Worm (Caenorhabditis elegans) whole organism, L4 larva: ENCODE data around the gene C46F9.6.

ENCODE experiments used
- F26F4.8 ChIP-seq: fragments of 200-800 bp; sonication (Bioruptor generic); conservative IDR thresholded peaks from 2 replicates; pipeline ENCODE4 v1.3.6; 2022; ENCODE audit warnings: missing genetic modification characterization, missing compliant biosample characterization
- F49E8.2 ChIP-seq: sonication (generic microtip); optimal IDR thresholded peaks from 2 replicates; lab custom pipeline; 2016; ENCODE audit warnings: missing compliant biosample characterization, mild to moderate bottlenecking, missing genetic modification characterization, borderline replicate concordance
- Y105C5A.15 ChIP-seq: fragments of 200-800 bp; sonication (Bioruptor generic); IDR thresholded peaks from 2 replicates; pipeline ENCODE4 v1.3.6; 2022; ENCODE audit warnings: missing genetic modification characterization, missing compliant biosample characterization
- Y75B8A.6 ChIP-seq: fragments of 200-800 bp; sonication (Bioruptor generic); IDR thresholded peaks from 2 replicates; pipeline ENCODE4 v1.3.6; 2022; ENCODE audit warnings: missing genetic modification reagents, missing genetic modification characterization, missing compliant biosample characterization
- ZK337.2 ChIP-seq: fragments of 200-800 bp; sonication (Bioruptor generic); IDR thresholded peaks from 2 replicates; pipeline ENCODE4 v1.3.6; 2022; ENCODE audit warnings: missing genetic modification reagents, missing genetic modification characterization, missing compliant biosample characterization
- aly-2 ChIP-seq: sonication (generic microtip); optimal IDR thresholded peaks from 2 replicates; lab custom pipeline; 2018; ENCODE audit warnings: missing biosample characterization, missing genetic modification characterization
- arid-1 ChIP-seq: fragments of 200-800 bp; sonication (Bioruptor generic); conservative IDR thresholded peaks from 2 replicates; pipeline ENCODE4 v1.3.6; 2022; ENCODE audit warnings: missing genetic modification reagents, missing genetic modification characterization, missing compliant biosample characterization
- ceh-20 ChIP-seq: fragments of 200-800 bp; sonication (Bioruptor generic); IDR thresholded peaks from 2 replicates; pipeline ENCODE4 v1.3.6; 2022; ENCODE audit warnings: missing genetic modification reagents, missing genetic modification characterization, missing compliant biosample characterization
- ceh-62 ChIP-seq: sonication (generic microtip); optimal IDR thresholded peaks from 2 replicates; lab custom pipeline; 2017; ENCODE audit warnings: missing biosample characterization, missing genetic modification characterization
- ces-1 ChIP-seq: fragments of 150-350 bp; sonication (generic microtip); optimal IDR thresholded peaks from 4 replicates; lab custom pipeline; 2014; ENCODE audit warnings: missing biosample characterization, missing genetic modification reagents, missing genetic modification characterization
- cey-2 ChIP-seq: sonication (generic microtip); optimal IDR thresholded peaks from 3 replicates; lab custom pipeline; 2017; ENCODE audit warnings: missing genetic modification characterization, mild to moderate bottlenecking, missing compliant biosample characterization, antibody characterized with exemption, borderline replicate concordance; ENCODE audit not compliant: insufficient read depth
- daf-19 ChIP-seq: fragments of 200-800 bp; sonication (Bioruptor generic); conservative IDR thresholded peaks from 2 replicates; pipeline ENCODE4 v1.3.6; 2022; ENCODE audit warnings: missing genetic modification characterization, missing compliant biosample characterization
- dmd-8 ChIP-seq: fragments of 200-800 bp; sonication (Bioruptor generic); IDR thresholded peaks from 2 replicates; pipeline ENCODE4 v1.3.6; 2022; ENCODE audit warnings: missing genetic modification characterization, missing compliant biosample characterization
- dpl-1 ChIP-seq: fragments of 150-350 bp; optimal IDR thresholded peaks from 2 replicates; lab custom pipeline; 2014; ENCODE audit warnings: missing biosample characterization, missing genetic modification reagents, missing genetic modification characterization
- egl-27 ChIP-seq: sonication (generic microtip); optimal IDR thresholded peaks from 3 replicates; lab custom pipeline; 2017; ENCODE audit warnings: missing biosample characterization, missing genetic modification reagents, missing genetic modification characterization
- hlh-30 ChIP-seq: sonication (generic microtip); optimal IDR thresholded peaks from 2 replicates; lab custom pipeline; 2017; ENCODE audit warnings: antibody characterized with exemption, mild to moderate bottlenecking, missing genetic modification characterization, missing compliant biosample characterization; ENCODE audit not compliant: insufficient read depth
- lim-7 ChIP-seq: fragments of 200-800 bp; sonication (Bioruptor generic); IDR thresholded peaks from 2 replicates; pipeline ENCODE4 v1.3.6; 2022; ENCODE audit warnings: missing genetic modification characterization, missing compliant biosample characterization
- lin-1 ChIP-seq: fragments of 200-800 bp; sonication (Bioruptor generic); IDR thresholded peaks from 2 replicates; pipeline ENCODE4 v1.3.6; 2022; ENCODE audit warnings: missing genetic modification reagents, missing genetic modification characterization, missing compliant biosample characterization
- lin-15B ChIP-seq: fragments of 150-350 bp; sonication (generic microtip); optimal IDR thresholded peaks from 3 replicates; lab custom pipeline; 2014; ENCODE audit warnings: missing biosample characterization, missing genetic modification characterization
- madf-5 ChIP-seq, 2 experiments: fragments of 200-800 bp; sonication (Bioruptor generic); IDR thresholded peaks; 2 replicates each; pipeline ENCODE4 v1.3.6; 2022; ENCODE audit warnings: missing compliant biosample characterization in 2 of 2, missing genetic modification characterization in 2 of 2
- mdl-1 ChIP-seq, 2 experiments: fragments of 150-350 bp in 1 of 2; sonication (generic microtip) in 1 of 2; optimal IDR thresholded peaks; 2 replicates each; lab custom pipeline; 2014 to 2017; ENCODE audit warnings: missing biosample characterization in 2 of 2, missing genetic modification characterization in 2 of 2
- mep-1 ChIP-seq: fragments of 150-350 bp; sonication (generic microtip); optimal IDR thresholded peaks from 3 replicates; lab custom pipeline; 2014; ENCODE audit warnings: missing biosample characterization, missing genetic modification characterization
- nhr-111 ChIP-seq: fragments of 200-800 bp; sonication (Bioruptor generic); optimal IDR thresholded peaks from 2 replicates; lab custom pipeline; 2018; ENCODE audit warnings: mild to moderate bottlenecking, missing genetic modification characterization, missing compliant biosample characterization
- nhr-237 ChIP-seq: sonication (generic microtip); optimal IDR thresholded peaks from 2 replicates; lab custom pipeline; 2017; ENCODE audit warnings: missing biosample characterization, missing genetic modification characterization
- nhr-25 ChIP-seq: sonication (generic microtip); optimal IDR thresholded peaks from 2 replicates; lab custom pipeline; 2017; ENCODE audit warnings: missing genetic modification characterization, mild to moderate bottlenecking, missing compliant biosample characterization, antibody characterized with exemption, moderate library complexity, borderline replicate concordance; ENCODE audit not compliant: insufficient read depth
- nhr-41 ChIP-seq: fragments of 200-800 bp; sonication (Bioruptor generic); IDR thresholded peaks from 2 replicates; pipeline ENCODE4 v1.3.6; 2022; ENCODE audit warnings: missing genetic modification reagents, missing genetic modification characterization, missing compliant biosample characterization
- nhr-48 ChIP-seq: sonication (generic microtip); optimal IDR thresholded peaks from 2 replicates; lab custom pipeline; 2016; ENCODE audit warnings: mild to moderate bottlenecking, missing genetic modification characterization, missing compliant biosample characterization
- nhr-76 ChIP-seq: fragments of 150-350 bp; optimal IDR thresholded peaks from 2 replicates; lab custom pipeline; 2014; ENCODE audit warnings: missing biosample characterization, missing genetic modification characterization
- nhr-77 ChIP-seq: fragments of 150-350 bp; optimal IDR thresholded peaks from 2 replicates; lab custom pipeline; 2014; ENCODE audit warnings: missing biosample characterization, missing genetic modification characterization
- pha-4 ChIP-seq, 2 experiments: fragments of 150-350 bp in 1 of 2; fragments of 200-800 bp in 1 of 2; sonication (Bioruptor generic) in 1 of 2; IDR thresholded peaks in 1 of 2; optimal IDR thresholded peaks in 1 of 2; 2 replicates each; pipeline versions ENCODE4 v1.3.6 to Lab custom; 2014 to 2022; ENCODE audit warnings: missing genetic modification characterization in 2 of 2, missing genetic modification reagents in 2 of 2, missing biosample characterization in 1 of 2, missing compliant biosample characterization in 1 of 2
- pqm-1 ChIP-seq: sonication (generic microtip); optimal IDR thresholded peaks from 2 replicates; lab custom pipeline; 2017; ENCODE audit warnings: missing biosample characterization, missing genetic modification characterization
- rbr-2 ChIP-seq: sonication (generic microtip); optimal IDR thresholded peaks from 2 replicates; lab custom pipeline; 2016; ENCODE audit warnings: missing genotype, missing genetic modification characterization, missing compliant biosample characterization
- sdz-12 ChIP-seq: fragments of 200-800 bp; sonication (Bioruptor generic); optimal IDR thresholded peaks from 2 replicates; lab custom pipeline; 2018; ENCODE audit warnings: mild to moderate bottlenecking, missing genetic modification characterization, missing compliant biosample characterization
- set-16 ChIP-seq: fragments of 200-800 bp; sonication (Bioruptor generic); IDR thresholded peaks from 2 replicates; pipeline ENCODE4 v1.3.6; 2022; ENCODE audit warnings: missing genetic modification reagents, missing genetic modification characterization, missing compliant biosample characterization
- snpc-4 ChIP-seq: fragments of 150-350 bp; optimal IDR thresholded peaks from 2 replicates; lab custom pipeline; 2014; ENCODE audit warnings: missing biosample characterization, missing genetic modification characterization
- spr-1 ChIP-seq: sonication (generic microtip); optimal IDR thresholded peaks from 2 replicates; lab custom pipeline; 2016; ENCODE audit warnings: mild to moderate bottlenecking, missing genetic modification characterization, missing compliant biosample characterization
- tag-97 ChIP-seq: fragments of 200-800 bp; sonication (Bioruptor generic); IDR thresholded peaks from 2 replicates; pipeline ENCODE4 v1.3.6; 2022; ENCODE audit warnings: missing genetic modification characterization, missing compliant biosample characterization
- unc-130 ChIP-seq: sonication (generic microtip); optimal IDR thresholded peaks from 2 replicates; lab custom pipeline; 2016; ENCODE audit warnings: missing genetic modification reagents, missing genetic modification characterization, missing compliant biosample characterization
- vab-7 ChIP-seq: fragments of 200-800 bp; sonication (Bioruptor generic); IDR thresholded peaks from 2 replicates; pipeline ENCODE4 v1.3.6; 2022; ENCODE audit warnings: missing genetic modification reagents, missing genetic modification characterization, missing compliant biosample characterization
- zag-1 ChIP-seq: fragments of 150-350 bp; optimal IDR thresholded peaks from 2 replicates; lab custom pipeline; 2014; ENCODE audit warnings: missing biosample characterization, missing genetic modification characterization

Gene C46F9.6

DNA sequence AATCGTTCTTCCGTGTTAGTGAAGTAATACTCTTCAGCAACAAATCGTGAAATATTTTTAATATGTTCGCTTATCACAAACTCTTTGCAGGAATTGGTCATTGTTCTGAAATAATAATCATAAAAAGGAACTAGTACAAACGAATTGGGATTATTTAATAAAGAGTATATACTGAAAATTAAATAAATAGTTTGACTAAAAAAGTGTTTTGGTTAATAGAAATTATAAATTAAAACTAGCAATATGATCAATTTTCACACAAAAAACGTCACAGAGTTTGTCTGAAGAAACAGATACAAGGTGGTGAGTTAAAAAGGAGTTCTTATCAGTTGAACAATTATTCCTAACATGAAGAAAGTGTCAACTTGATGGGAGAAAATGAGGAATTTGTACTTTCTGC is 15.3 kb upstream of the C46F9.6 start, which contains the start of gene math-5:
math-5 (minus strand) TSS at position 101 of the 400 bp plus-strand sequence.
- TF ChIP-seq egl-27 (tag; lab: Kevin White, UChicago) (no peak), nhr-25 (tag; lab: Kevin White, UChicago) (no peak), ceh-20 (GFP tag; lab: Robert Waterston, UW) (no peak)
- TF ChIP-seq, all 104 proteins: peak for 0

DNA sequence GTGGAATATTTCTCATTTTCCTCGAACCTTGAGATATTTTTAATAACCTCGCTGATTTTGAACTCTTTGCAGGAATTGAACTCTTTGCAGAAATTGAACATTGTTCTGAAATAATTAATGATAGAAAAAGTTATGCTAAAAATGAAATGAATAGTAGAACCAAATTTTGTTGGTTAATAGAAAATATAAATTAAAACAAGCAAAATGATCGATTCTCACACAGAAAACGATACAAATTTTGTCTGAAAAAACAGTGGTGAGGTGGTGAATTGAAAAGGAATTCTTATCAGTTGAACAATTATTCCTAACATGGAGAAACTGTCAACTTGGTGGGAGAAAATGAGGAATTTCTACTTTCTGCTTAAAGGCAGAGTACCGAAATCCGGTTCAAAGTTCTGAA is 13.4 kb upstream of the C46F9.6 start, which contains the start of gene math-6:
math-6 (minus strand) TSS at position 101 of the 400 bp plus-strand sequence.
- no peak for TF ChIP-seq ces-1
- no peak for TF ChIP-seq spr-1
- TF ChIP-seq nhr-41 (GFP tag; lab: Robert Waterston, UW): no peak
- no peak for TF ChIP-seq daf-19
- no peak for TF ChIP-seq nhr-48
- TF ChIP-seq F49E8.2 (tag; lab: Kevin White, UChicago): no peak
- TF ChIP-seq aly-2: no peak
- TF ChIP-seq pha-4 (GFP tag; IDR thresholded peaks at IDR 0.05; lab: Robert Waterston, UW): no peak
- TF ChIP-seq pha-4 (tag; optimal IDR thresholded peaks at IDR 0.05; lab: Kevin White, UChicago): no peak
- TF ChIP-seq snpc-4 (tag; lab: Kevin White, UChicago): no peak
- no peak for TF ChIP-seq zag-1 (tag; lab: Kevin White, UChicago)
- no peak for TF ChIP-seq ceh-62 (tag; lab: Kevin White, UChicago)
- TF ChIP-seq mep-1 (tag; lab: Kevin White, UChicago): no peak
- TF ChIP-seq cey-2 (tag; lab: Kevin White, UChicago): no peak
- no peak for TF ChIP-seq ZK337.2 (GFP tag; lab: Robert Waterston, UW)
- no peak for TF ChIP-seq nhr-77 (tag; lab: Kevin White, UChicago)
- no peak for TF ChIP-seq lim-7 (GFP tag; lab: Robert Waterston, UW)
- TF ChIP-seq unc-130 (GFP tag; lab: Kevin White, UChicago): no peak
- no peak for TF ChIP-seq nhr-111

DNA sequence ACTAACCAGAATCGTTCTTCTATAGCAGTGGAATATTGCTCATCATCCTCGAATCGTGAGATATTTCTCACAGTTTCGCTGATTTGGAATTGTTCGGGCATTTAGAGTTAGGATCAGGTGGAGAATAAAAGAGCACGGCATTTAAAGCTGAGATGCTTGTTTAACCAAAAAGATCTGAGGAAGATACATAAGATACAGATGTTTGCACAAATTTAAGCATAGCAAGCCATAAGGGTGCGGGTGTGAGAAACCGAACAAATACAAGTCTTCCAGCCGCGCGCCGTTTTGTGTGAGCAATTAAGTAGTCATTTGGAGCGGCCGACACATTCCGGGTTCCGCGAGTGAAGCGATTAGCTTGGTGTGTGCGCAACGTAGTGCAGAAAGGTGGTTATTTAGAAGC is 11.7 kb upstream of the C46F9.6 start, which contains the start of gene math-7:
math-7 (minus strand) TSS at position 101 of the 400 bp plus-strand sequence.
- TF ChIP-seq lim-7 (GFP tag; lab: Robert Waterston, UW) (no peak), mdl-1 (tag; optimal IDR thresholded peaks at IDR 0.05; lab: Kevin White, UChicago) (no peak), rbr-2 (tag; lab: Kevin White, UChicago) (no peak), nhr-237 (tag; lab: Kevin White, UChicago) (no peak), cey-2 (tag; lab: Kevin White, UChicago) (no peak), hlh-30 (tag; lab: Kevin White, UChicago) (no peak), arid-1 (GFP tag; lab: Robert Waterston, UW) (no peak), zag-1 (tag; lab: Kevin White, UChicago) (no peak), lin-15B (tag; lab: Kevin White, UChicago) (no peak), set-16 (no peak)

DNA sequence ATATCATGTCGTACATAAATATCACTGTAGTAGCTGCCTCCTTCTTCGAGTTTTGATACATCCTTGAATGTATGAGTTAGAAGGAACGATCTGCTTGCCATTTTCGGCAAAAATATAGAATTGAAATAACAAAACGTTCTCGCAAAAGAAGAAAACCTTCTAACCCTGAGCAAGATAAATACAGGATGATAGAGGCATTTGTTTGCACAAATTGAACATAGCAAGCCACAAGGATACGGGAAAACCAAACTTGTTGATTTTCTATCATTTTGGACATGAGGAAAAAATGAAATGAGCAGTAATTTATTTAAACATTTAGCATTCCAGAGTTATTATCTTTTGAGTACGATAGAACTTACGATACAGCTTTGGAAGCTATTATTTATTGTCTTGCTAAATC is 9.0 kb upstream of the C46F9.6 start, which contains the start of gene math-8:
math-8 (minus strand) TSS at position 101 of the 400 bp plus-strand sequence.
- TF ChIP-seq daf-19: no peak
- TF ChIP-seq nhr-77 (tag; lab: Kevin White, UChicago): no peak
- no peak for TF ChIP-seq pqm-1 (tag; lab: Kevin White, UChicago)
- TF ChIP-seq sdz-12 (GFP tag; lab: Kevin White, UChicago): no peak
- TF ChIP-seq F26F4.8: no peak
- no peak for TF ChIP-seq arid-1 (GFP tag; lab: Robert Waterston, UW)
- no peak for TF ChIP-seq tag-97
- TF ChIP-seq lin-1 (GFP tag; lab: Robert Waterston, UW): no peak
- TF ChIP-seq dmd-8 (GFP tag; lab: Robert Waterston, UW): no peak
- no peak for TF ChIP-seq rbr-2 (tag; lab: Kevin White, UChicago)
- TF ChIP-seq nhr-76 (tag; lab: Kevin White, UChicago): no peak
- TF ChIP-seq ces-1: no peak
- TF ChIP-seq dpl-1 (GFP tag; lab: Kevin White, UChicago): no peak
- TF ChIP-seq vab-7 (GFP tag; lab: Robert Waterston, UW): no peak
- TF ChIP-seq Y75B8A.6 (GFP tag; lab: Robert Waterston, UW): no peak
- no peak for TF ChIP-seq Y105C5A.15 (GFP tag; lab: Robert Waterston, UW)
- no peak for TF ChIP-seq madf-5 (GFP tag; IDR thresholded peaks at IDR 0.05; lab: Robert Waterston, UW)
- TF ChIP-seq nhr-237 (tag; lab: Kevin White, UChicago): no peak
